Worm (Caenorhabditis elegans): ENCODE results near the gene otpl-6.

otpl-6 gene

DNA sequence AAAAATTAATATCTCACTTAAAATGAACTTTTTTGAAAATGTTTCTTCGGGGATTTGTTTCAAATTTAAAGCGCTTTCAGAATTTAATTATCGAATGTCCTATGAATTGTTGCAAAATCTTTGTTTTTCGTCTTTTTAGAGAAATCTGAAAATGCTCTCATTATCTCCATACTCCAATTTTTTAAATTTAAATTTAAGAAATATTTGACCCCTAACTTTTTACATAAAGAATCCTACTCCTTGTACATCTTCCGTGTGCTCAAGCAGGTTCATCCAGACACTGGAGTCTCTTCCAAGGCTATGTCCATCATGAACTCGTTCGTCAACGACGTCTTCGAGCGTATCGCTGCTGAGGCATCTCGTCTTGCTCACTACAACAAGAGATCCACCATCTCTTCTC lies 10.3 kb downstream of the otpl-6 start, which contains the start of gene his-39:
TSS of gene his-39 (plus strand) at position 301 of the 400 bp plus-strand sequence.
- no peak for TF ChIP-seq lin-11 (tag; optimal IDR thresholded peaks at IDR 0.05)
- TF ChIP-seq ceh-14 (tag; optimal IDR thresholded peaks at IDR 0.05): no peak
- TF ChIP-seq ceh-2 (tag; optimal IDR thresholded peaks at IDR 0.05): no peak
- no peak for TF ChIP-seq F13H6.1 (tag; optimal IDR thresholded peaks at IDR 0.05)
- TF ChIP-seq pag-3 (tag; optimal IDR thresholded peaks at IDR 0.05; ENCODE audit: borderline replicate concordance): no peak
- TF ChIP-seq hlh-6 (tag; optimal IDR thresholded peaks at IDR 0.05): no peak
- TF ChIP-seq tbx-7 (tag; optimal IDR thresholded peaks at IDR 0.05): no peak
- no peak for TF ChIP-seq che-1 (tag; optimal IDR thresholded peaks at IDR 0.05)
- no peak for TF ChIP-seq lim-6 (tag; optimal IDR thresholded peaks at IDR 0.05)
- TF ChIP-seq dve-1 (tag; optimal IDR thresholded peaks at IDR 0.05): no peak
- TF ChIP-seq ceh-30 (tag; optimal IDR thresholded peaks at IDR 0.05): no peak
- no peak for TF ChIP-seq mec-3 (tag; optimal IDR thresholded peaks at IDR 0.05; ENCODE audit: borderline replicate concordance)
- no peak for TF ChIP-seq elt-2 (tag; optimal IDR thresholded peaks at IDR 0.05)
- no peak for TF ChIP-seq Y22D7AL.16 (tag; optimal IDR thresholded peaks at IDR 0.05)
- TF ChIP-seq hlh-13 (GFP tag; optimal IDR thresholded peaks at IDR 0.05): no peak
- TF ChIP-seq pax-1 (tag; optimal IDR thresholded peaks at IDR 0.05): no peak

DNA sequence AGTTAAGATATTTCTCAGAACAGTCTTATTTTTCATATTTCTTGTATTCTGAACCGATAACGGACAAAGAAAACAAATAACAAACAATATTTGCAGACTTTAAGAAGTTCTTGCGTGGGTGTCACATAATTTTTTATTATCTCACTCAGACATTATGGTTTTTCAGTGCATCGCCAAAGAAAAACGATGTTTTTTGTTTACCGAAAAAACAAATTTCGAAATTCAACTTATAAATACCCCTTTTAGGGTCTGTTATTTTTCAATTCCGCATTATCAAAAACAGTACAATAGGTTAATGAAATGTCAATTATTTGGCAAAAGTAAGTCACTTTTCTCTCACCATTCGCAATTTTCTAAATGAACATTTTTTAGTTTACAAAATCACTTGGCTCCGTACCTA lies 11.2 kb downstream of the otpl-6 start, which contains the start of gene otpl-4:
TSS of gene otpl-4 (plus strand) at position 301 of the 400 bp plus-strand sequence.
- no peak for TF ChIP-seq fax-1 (tag; optimal IDR thresholded peaks at IDR 0.05)
- TF ChIP-seq madf-2 (tag; optimal IDR thresholded peaks at IDR 0.05): no peak
- TF ChIP-seq ceh-19 (GFP tag; optimal IDR thresholded peaks at IDR 0.05): no peak
- no peak for TF ChIP-seq gmeb-2 (tag; optimal IDR thresholded peaks at IDR 0.05)
- TF ChIP-seq ahr-1 (tag; optimal IDR thresholded peaks at IDR 0.05): no peak
- no peak for TF ChIP-seq fkh-6 (tag; optimal IDR thresholded peaks at IDR 0.05)
- TF ChIP-seq sox-2 (GFP tag; IDR thresholded peaks at IDR 0.05): no peak
- no peak for TF ChIP-seq ceh-6 (GFP tag; optimal IDR thresholded peaks at IDR 0.05)
- no peak for TF ChIP-seq C38D4.7 (GFP tag; optimal IDR thresholded peaks at IDR 0.05)
- TF ChIP-seq lim-6 (tag; optimal IDR thresholded peaks at IDR 0.05): no peak
- no peak for TF ChIP-seq hlh-6 (tag; optimal IDR thresholded peaks at IDR 0.05)
- TF ChIP-seq ama-1 (optimal IDR thresholded peaks at IDR 0.05): no peak
- TF ChIP-seq F13H6.1 (tag; optimal IDR thresholded peaks at IDR 0.05): no peak
- no peak for TF ChIP-seq ceh-18 (tag; optimal IDR thresholded peaks at IDR 0.05)
- no peak for TF ChIP-seq fkh-10 (GFP tag; optimal IDR thresholded peaks at IDR 0.05)

- TF ChIP-seq hlh-6 (tag; optimal IDR thresholded peaks at IDR 0.05) (no peak), elt-4 (tag; optimal IDR thresholded peaks at IDR 0.05) (peak; percentile 1), ttx-3 (tag; optimal IDR thresholded peaks at IDR 0.05) (no peak)
Measured at ce11 chrV:8545531-8546224, 19.8 kb downstream of the otpl-6 start, which contains the start of the genes slc-17.8 and asns-1. Gene slc-17.8 (minus strand): TSS chrV:8545581. Gene asns-1 (plus strand): TSS chrV:8546174.

DNA sequence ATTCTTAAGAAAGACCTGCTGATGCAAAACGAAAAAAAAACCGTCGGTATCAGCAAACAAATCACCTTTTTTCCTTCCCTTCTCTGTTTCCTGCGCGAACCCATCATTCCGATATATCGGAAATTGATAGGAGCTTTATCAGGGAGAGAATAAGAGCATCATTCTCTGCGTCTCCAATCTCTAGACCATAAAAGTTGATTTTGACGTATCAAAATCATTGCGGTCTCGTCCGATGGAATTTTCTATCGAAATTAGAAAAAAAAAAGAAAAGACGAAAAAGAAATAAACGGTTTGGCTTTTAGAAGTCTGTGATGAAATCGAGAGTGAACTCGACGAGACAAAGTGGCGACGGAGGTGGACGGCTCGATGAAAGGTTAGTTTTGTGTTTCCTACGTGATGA lies 23.1 kb downstream of the otpl-6 start, which contains the start of gene stdh-4:
TSS of gene stdh-4 (plus strand) at position 301 of the 400 bp plus-strand sequence.
- no peak for TF ChIP-seq syd-9 (tag; optimal IDR thresholded peaks at IDR 0.05)
- TF ChIP-seq rnt-1 (tag; optimal IDR thresholded peaks at IDR 0.05): no peak
- no peak for TF ChIP-seq ets-4 (tag; optimal IDR thresholded peaks at IDR 0.05)
- TF ChIP-seq pqm-1 (tag; optimal IDR thresholded peaks at IDR 0.05): no peak
- TF ChIP-seq ahr-1 (tag; optimal IDR thresholded peaks at IDR 0.05): no peak
- no peak for TF ChIP-seq ama-1 (optimal IDR thresholded peaks at IDR 0.05)
- no peak for TF ChIP-seq tbx-2 (tag; optimal IDR thresholded peaks at IDR 0.05)
- TF ChIP-seq T23F11.4 (GFP tag; optimal IDR thresholded peaks at IDR 0.05): no peak
- TF ChIP-seq Y22D7AL.16 (tag; optimal IDR thresholded peaks at IDR 0.05): no peak
- TF ChIP-seq ceh-22 (tag; optimal IDR thresholded peaks at IDR 0.05): no peak
- TF ChIP-seq ceh-18 (tag; optimal IDR thresholded peaks at IDR 0.05): no peak
- no peak for TF ChIP-seq unc-42 (tag; optimal IDR thresholded peaks at IDR 0.05)
- TF ChIP-seq ceh-14 (tag; optimal IDR thresholded peaks at IDR 0.05): no peak

Measured in whole organism, late embryonic.